Fruit fly (Drosophila melanogaster): ENCODE data around the gene Obp8a.

Gene Obp8a

DNA sequence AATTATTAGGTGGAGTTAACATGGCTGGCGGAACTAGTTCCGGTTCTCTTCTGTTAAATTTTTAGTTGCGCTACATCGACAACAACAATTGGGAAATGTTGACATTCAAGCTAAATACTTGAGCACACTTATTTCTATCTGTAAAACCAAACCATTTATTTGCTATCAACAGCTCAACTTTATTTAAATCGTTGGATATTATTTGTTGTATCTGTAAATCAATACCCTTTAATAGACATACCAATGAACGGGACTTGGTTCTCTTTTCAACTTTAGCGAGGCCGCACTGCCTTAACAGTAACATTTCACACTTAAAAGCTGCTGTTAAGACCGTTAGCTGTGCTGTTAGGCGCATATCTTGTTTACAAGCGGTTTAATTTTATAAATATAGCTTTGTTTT, 21.1 kb upstream of the Obp8a start, which contains the start of gene CG12106 (continued):
- TF ChIP-seq CG1602 (GFP tag; optimal IDR thresholded peaks at IDR 0.05) (peak; percentile 26), tll (GFP tag; optimal IDR thresholded peaks at IDR 0.05) (no peak), Atf-2 (GFP tag; optimal IDR thresholded peaks at IDR 0.05) (peak; percentile 1), ERR (GFP tag; optimal IDR thresholded peaks at IDR 0.05) (no peak), CG4707 (GFP tag; optimal IDR thresholded peaks at IDR 0.05) (no peak), H15 (GFP tag; IDR thresholded peaks at IDR 0.05) (no peak), ewg (GFP tag; optimal IDR thresholded peaks at IDR 0.05) (no peak), crp (GFP tag; optimal IDR thresholded peaks at IDR 0.05) (no peak), CG7987 (GFP tag; optimal IDR thresholded peaks at IDR 0.05) (no peak), CG7357 (GFP tag; IDR thresholded peaks at IDR 0.05) (peak; percentile 32; the same call in 1 of the 3 replicates), CG13775 (GFP tag; optimal IDR thresholded peaks at IDR 0.05) (no peak), CG10321 (GFP tag; IDR thresholded peaks at IDR 0.05) (no peak), Ets97D (GFP tag; optimal IDR thresholded peaks at IDR 0.05) (no peak), CG12104 (GFP tag; optimal IDR thresholded peaks at IDR 0.05) (no peak), toy (GFP tag; IDR thresholded peaks at IDR 0.05) (no peak), Trl (optimal IDR thresholded peaks at IDR 0.05) (no peak), Trl (GFP tag; optimal IDR thresholded peaks at IDR 0.05) (peak; percentile 39), CG16815 (GFP tag; optimal IDR thresholded peaks at IDR 0.05) (no peak), z (GFP tag; IDR thresholded peaks at IDR 0.05) (no peak), sna (GFP tag; IDR thresholded peaks at IDR 0.05; ENCODE audit: partially characterized antibody) (no peak), GATAe (GFP tag; conservative IDR thresholded peaks at IDR 0.05) (no peak), dpn (GFP tag; optimal IDR thresholded peaks at IDR 0.05) (peak; percentile 37 to 45), Neu2 (GFP tag; optimal IDR thresholded peaks at IDR 0.05; ENCODE audit: borderline replicate concordance) (no peak), CG10431 (GFP tag; optimal IDR thresholded peaks at IDR 0.05) (no peak), trh (GFP tag; optimal IDR thresholded peaks at IDR 0.05) (no peak), Hr51 (GFP tag; optimal IDR thresholded peaks at IDR 0.05) (peak in 1 of 2 experiments; percentile 48), CG15073 (GFP tag; optimal IDR thresholded peaks at IDR 0.05) (no peak), Dbx (GFP tag; IDR thresholded peaks at IDR 0.05) (0 out of 3 replicates have a peak, but pooled peaks have one; percentile 23), CG3163 (GFP tag; optimal IDR thresholded peaks at IDR 0.05) (no peak), CG8388 (GFP tag; optimal IDR thresholded peaks at IDR 0.05) (peak; percentile 18), tin (GFP tag; optimal IDR thresholded peaks at IDR 0.05) (peak; percentile 18), bcd (GFP tag; optimal IDR thresholded peaks at IDR 0.05) (peak; percentile 20), CG17802 (tag; optimal IDR thresholded peaks at IDR 0.05) (no peak), CG4404 (GFP tag; IDR thresholded peaks at IDR 0.05) (peak; percentile 31; the same call in 1 of the 2 replicates), twi (tag; optimal IDR thresholded peaks at IDR 0.05) (no peak), Ets65A (GFP tag) (peak; percentile 37), otp (GFP tag; IDR thresholded peaks at IDR 0.05) (no peak), schlank (tag; optimal IDR thresholded peaks at IDR 0.05) (peak; percentile 19), stwl (tag; optimal IDR thresholded peaks at IDR 0.05) (no peak), Antp (GFP tag; optimal IDR thresholded peaks at IDR 0.05) (no peak), tx (GFP tag; optimal IDR thresholded peaks at IDR 0.05) (no peak), Oaz (GFP tag; IDR thresholded peaks at IDR 0.05) (peak; percentile 42; the same call in 1 of the 2 replicates), Med (GFP tag) (peak; percentile 87), Lhr (GFP tag; optimal IDR thresholded peaks at IDR 0.05) (no peak), Awh (GFP tag; IDR thresholded peaks at IDR 0.05) (no peak), CG13894 (tag; optimal IDR thresholded peaks at IDR 0.05) (no peak), Rx (GFP tag; IDR thresholded peaks at IDR 0.05) (0 out of 2 replicates have a peak, but pooled peaks have one; percentile 37), tgo (GFP tag; IDR thresholded peaks at IDR 0.05) (peak; percentile 62; the same call in 2 of the 3 replicates), Stat92E (GFP tag; optimal IDR thresholded peaks at IDR 0.05) (no peak), Xbp1 (GFP tag; optimal IDR thresholded peaks at IDR 0.05) (peak; percentile 49), CG4424 (GFP tag; optimal IDR thresholded peaks at IDR 0.05) (peak; percentile 23)

Data from whole organism, embryonic.